Fruit fly (Drosophila melanogaster) whole organism, embryonic: Measurements from ENCODE around the gene Ctl1.

Experiments
- Awh ChIP-seq: fragments of 200-800 bp; sonication (Bioruptor generic); IDR thresholded peaks from 2 replicates; pipeline ENCODE4, ENCODE4 v1.3.6; 2022; ENCODE audit warnings: missing biosample characterization, missing genetic modification characterization
- Bdp1 ChIP-seq: fragments of 200-800 bp; sonication (Bioruptor generic); optimal IDR thresholded peaks from 3 replicates; lab custom pipeline; 2016; ENCODE audit warnings: missing biosample characterization, missing genetic modification characterization
- Bgb ChIP-seq: fragments of 200-800 bp; sonication (Bioruptor generic); IDR thresholded peaks from 2 replicates; pipeline ENCODE4 v1.3.6; 2022; ENCODE audit warnings: missing biosample characterization, missing genetic modification characterization; ENCODE audit not compliant: partially characterized antibody
- Blimp-1 ChIP-seq: fragments of 200-800 bp; sonication (Bioruptor generic); optimal IDR thresholded peaks from 3 replicates; lab custom pipeline; 2018; ENCODE audit warnings: missing biosample characterization, missing genetic modification characterization, mild to moderate bottlenecking, moderate library complexity, missing genetic modification reagents
- CG10462 ChIP-seq: fragments of 200-800 bp; sonication (Bioruptor generic); optimal IDR thresholded peaks from 2 replicates; lab custom pipeline; 2016; ENCODE audit warnings: missing biosample characterization, missing genetic modification characterization
- CG11696 ChIP-seq: fragments of 200-800 bp; sonication (Bioruptor generic); IDR thresholded peaks from 2 replicates; pipeline ENCODE4 v1.3.6; 2022; ENCODE audit warnings: missing biosample characterization, missing genetic modification characterization
- CG12104 ChIP-seq: fragments of 200-800 bp; sonication (Bioruptor generic); optimal IDR thresholded peaks from 3 replicates; lab custom pipeline; 2016; ENCODE audit warnings: missing biosample characterization, missing genetic modification characterization
- CG14014 ChIP-seq: fragments of 200-800 bp; sonication (Bioruptor generic); IDR thresholded peaks from 2 replicates; pipeline ENCODE4 v1.3.6; 2022; ENCODE audit warnings: missing biosample characterization, missing genetic modification characterization
- CG1647 ChIP-seq: fragments of 200-800 bp; sonication (Bioruptor generic); optimal IDR thresholded peaks from 3 replicates; lab custom pipeline; 2016; ENCODE audit warnings: missing biosample characterization, missing genetic modification characterization
- CG17568 ChIP-seq: fragments of 200-800 bp; sonication (Bioruptor generic); optimal IDR thresholded peaks from 2 replicates; lab custom pipeline; 2018; ENCODE audit warnings: missing biosample characterization, mild to moderate bottlenecking, missing genetic modification characterization, moderate library complexity
- CG2889 ChIP-seq: fragments of 200-800 bp; sonication (Bioruptor generic); IDR thresholded peaks from 3 replicates; pipeline ENCODE4 v1.3.6; 2022; ENCODE audit warnings: missing biosample characterization, missing genetic modification characterization
- CG4820 ChIP-seq: fragments of 200-800 bp; sonication (Bioruptor generic); optimal IDR thresholded peaks from 3 replicates; lab custom pipeline; 2016; ENCODE audit warnings: missing biosample characterization, missing genetic modification characterization
- CG6791 ChIP-seq: fragments of 200-800 bp; sonication (Bioruptor generic); IDR thresholded peaks from 3 replicates; pipeline ENCODE4 v1.3.6; 2022; ENCODE audit warnings: missing biosample characterization, missing genetic modification characterization; ENCODE audit not compliant: partially characterized antibody
- CG7372 ChIP-seq: fragments of 200-800 bp; sonication (Bioruptor generic); IDR thresholded peaks from 2 replicates; pipeline ENCODE4 v1.3.6; 2022; ENCODE audit warnings: missing biosample characterization, missing genetic modification characterization
- CG7839 ChIP-seq: fragments of 200-800 bp; sonication (Bioruptor generic); optimal IDR thresholded peaks from 3 replicates; lab custom pipeline; 2018; ENCODE audit warnings: missing biosample characterization, mild to moderate bottlenecking, missing genetic modification characterization, moderate library complexity
- Chrac-16 ChIP-seq: fragments of 200-800 bp; sonication (Bioruptor generic); optimal IDR thresholded peaks from 3 replicates; lab custom pipeline; 2016; ENCODE audit warnings: missing biosample characterization, missing genetic modification characterization
- H15 ChIP-seq: fragments of 200-800 bp; sonication (Bioruptor generic); IDR thresholded peaks from 3 replicates; pipeline ENCODE4 v1.3.6; 2022; ENCODE audit warnings: missing biosample characterization, missing genetic modification characterization
- Jarid2 ChIP-seq: fragments of 200-800 bp; sonication (Bioruptor generic); optimal IDR thresholded peaks from 3 replicates; lab custom pipeline; 2017; ENCODE audit warnings: mild to moderate bottlenecking, missing biosample characterization, missing genetic modification reagents, missing genetic modification characterization
- Lim3 ChIP-seq: fragments of 200-800 bp; sonication (Bioruptor generic); IDR thresholded peaks from 2 replicates; pipeline ENCODE4 v1.3.6; 2022; ENCODE audit warnings: missing biosample characterization, missing genetic modification characterization
- Oli ChIP-seq: fragments of 200-800 bp; sonication (Bioruptor generic); optimal IDR thresholded peaks from 2 replicates; lab custom pipeline; 2018; ENCODE audit warnings: missing biosample characterization, mild to moderate bottlenecking, missing genetic modification characterization, moderate library complexity
- Opbp ChIP-seq: fragments of 200-800 bp; sonication (Bioruptor generic); IDR thresholded peaks from 3 replicates; pipeline ENCODE4 v1.3.6; 2022; ENCODE audit warnings: missing biosample characterization, missing genetic modification characterization; ENCODE audit not compliant: partially characterized antibody
- Poxn ChIP-seq: fragments of 200-800 bp; sonication (Bioruptor generic); IDR thresholded peaks from 2 replicates; pipeline ENCODE4 v1.3.6; 2022; ENCODE audit warnings: missing biosample characterization, missing genetic modification characterization
- Side ChIP-seq: fragments of 200-800 bp; sonication (Bioruptor generic); optimal IDR thresholded peaks from 2 replicates; lab custom pipeline; 2016; ENCODE audit warnings: missing biosample characterization, missing genetic modification characterization
- Stat92E ChIP-seq, 3 experiments: fragments of >200 bp in 2 of 3; fragments of 200-800 bp in 1 of 3; sonication (Bioruptor generic) in 1 of 3; optimal IDR thresholded peaks; 2 replicates each; lab custom pipeline; 2017 to 2019; ENCODE audit warnings: missing biosample characterization in 3 of 3, missing genetic modification characterization in 3 of 3, mild to moderate bottlenecking in 1 of 3, moderate library complexity in 1 of 3
- Trl ChIP-seq, 3 experiments: fragments of >200 bp in 2 of 3; fragments of 200-800 bp in 1 of 3; sonication (Bioruptor generic) in 1 of 3; optimal IDR thresholded peaks; 2 replicates in 1 of 3; 3 replicates in 2 of 3; lab custom pipeline; 2016 to 2017; ENCODE audit warnings: missing biosample characterization in 1 of 3, missing genetic modification characterization in 1 of 3
- bbx ChIP-seq: fragments of 200-800 bp; sonication (Bioruptor generic); IDR thresholded peaks from 2 replicates; pipeline ENCODE4 v1.3.6; 2022; ENCODE audit warnings: missing biosample characterization, missing genetic modification characterization; ENCODE audit not compliant: partially characterized antibody
- cato ChIP-seq: fragments of 200-800 bp; sonication (Bioruptor generic); optimal IDR thresholded peaks from 2 replicates; lab custom pipeline; 2016; ENCODE audit warnings: missing biosample characterization, missing genetic modification characterization, borderline replicate concordance
- danr ChIP-seq: fragments of 200-800 bp; sonication (Bioruptor generic); IDR thresholded peaks from 2 replicates; pipeline ENCODE4 v1.3.6; 2022; ENCODE audit warnings: missing biosample characterization, missing genetic modification characterization
- eyg ChIP-seq: fragments of 200-800 bp; sonication (Bioruptor generic); optimal IDR thresholded peaks from 3 replicates; lab custom pipeline; 2016; ENCODE audit warnings: missing biosample characterization, missing genetic modification characterization
- fd3F ChIP-seq: fragments of 200-800 bp; sonication (Bioruptor generic); optimal IDR thresholded peaks from 2 replicates; lab custom pipeline; 2018; ENCODE audit warnings: missing biosample characterization, mild to moderate bottlenecking, missing genetic modification characterization, moderate library complexity
- grn ChIP-seq: fragments of 200-800 bp; sonication (Bioruptor generic); optimal IDR thresholded peaks from 3 replicates; lab custom pipeline; 2017; ENCODE audit warnings: missing biosample characterization, missing genetic modification characterization
- gro ChIP-seq: fragments of 200-800 bp; sonication (Bioruptor generic); optimal IDR thresholded peaks from 2 replicates; lab custom pipeline; 2016; ENCODE audit warnings: missing biosample characterization, missing genetic modification characterization
- knrl ChIP-seq: fragments of 200-800 bp; sonication (Bioruptor generic); IDR thresholded peaks from 3 replicates; pipeline ENCODE4 v1.3.6; 2022; ENCODE audit warnings: missing biosample characterization, missing genetic modification characterization; ENCODE audit not compliant: partially characterized antibody
- nerfin-2 ChIP-seq: fragments of 200-800 bp; sonication (Bioruptor generic); IDR thresholded peaks from 2 replicates; pipeline ENCODE4 v1.3.6; 2022; ENCODE audit warnings: missing biosample characterization, missing genetic modification characterization; ENCODE audit not compliant: partially characterized antibody
- oc ChIP-seq: fragments of 200-800 bp; sonication (Bioruptor generic); optimal IDR thresholded peaks from 2 replicates; lab custom pipeline; 2018; ENCODE audit warnings: missing biosample characterization, mild to moderate bottlenecking, missing genetic modification characterization, moderate library complexity
- sens ChIP-seq: fragments of 200-800 bp; sonication (Bioruptor generic); peaks from one replicate; lab custom pipeline; 2016; ENCODE audit warnings: missing biosample characterization, missing genetic modification characterization
- shn ChIP-seq: fragments of 200-800 bp; sonication (Bioruptor generic); optimal IDR thresholded peaks from 3 replicates; lab custom pipeline; 2016; ENCODE audit warnings: missing biosample characterization, missing genetic modification characterization
- sug ChIP-seq: fragments of 200-800 bp; optimal IDR thresholded peaks from 2 replicates; lab custom pipeline; 2019; ENCODE audit warnings: missing biosample characterization, mild to moderate bottlenecking, missing genetic modification characterization, moderate library complexity
- wdn ChIP-seq: fragments of 200-800 bp; sonication (Bioruptor generic); IDR thresholded peaks from 2 replicates; pipeline ENCODE4 v1.3.6; 2022; ENCODE audit warnings: missing biosample characterization, missing genetic modification characterization
- zfh1 ChIP-seq: fragments of 200-800 bp; sonication (Bioruptor generic); IDR thresholded peaks from 3 replicates; pipeline ENCODE4 v1.3.6; 2022; ENCODE audit warnings: missing biosample characterization, missing genetic modification characterization

Ctl1 gene

DNA sequence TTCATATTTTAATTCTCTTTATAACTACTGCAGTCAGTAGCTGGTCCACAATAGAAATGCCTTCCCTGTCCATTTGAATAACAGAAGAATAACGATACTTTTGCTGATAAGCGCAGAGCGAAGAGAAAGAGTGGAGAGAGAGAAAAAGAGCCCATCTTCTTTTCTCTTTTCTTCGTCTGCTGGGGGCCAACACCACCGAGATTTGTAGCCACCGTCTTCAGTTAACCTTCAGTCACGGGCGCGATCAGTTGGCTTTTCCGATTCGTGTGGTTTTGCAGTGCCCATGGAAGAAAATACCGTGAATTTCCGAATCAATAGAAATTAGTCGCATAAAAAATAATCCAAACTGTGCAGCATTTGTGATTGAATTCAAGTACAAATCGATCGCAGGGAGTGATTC lies 14.3 kb upstream of the Ctl1 start, which contains the start of gene CG1273 (continued):
- TF ChIP-seq CG14014 (GFP tag; lab: Robert Waterston, UW) (no peak), knrl (GFP tag; lab: Robert Waterston, UW) (peak; percentile 23; the same call in 1 of the 3 replicates), fd3F (GFP tag; lab: Kevin White, UChicago) (no peak), oc (tag; lab: Kevin White, UChicago) (peak; percentile 55), Stat92E (GFP tag; optimal IDR thresholded peaks at IDR 0.05; lab: Kevin White, UChicago) (no peak), CG1647 (GFP tag; lab: Kevin White, UChicago) (no peak), CG2889 (GFP tag; lab: Robert Waterston, UW) (no peak), Opbp (0 out of 3 replicates have a peak, but pooled peaks have one; percentile 36), bbx (GFP tag; lab: Robert Waterston, UW) (peak; percentile 15; the same call in 1 of the 2 replicates), eyg (GFP tag; lab: Kevin White, UChicago) (no peak), CG6791 (GFP tag; lab: Robert Waterston, UW) (peak; percentile 47; the same call in 1 of the 3 replicates), CG4820 (GFP tag; lab: Kevin White, UChicago) (no peak), Trl (optimal IDR thresholded peaks at IDR 0.05; lab: Kevin White, UChicago) (peak in 1 of 2 experiments; percentile 64), Trl (GFP tag; optimal IDR thresholded peaks at IDR 0.05; lab: Kevin White, UChicago) (no peak), cato (GFP tag; lab: Kevin White, UChicago) (no peak), CG10462 (GFP tag; lab: Kevin White, UChicago) (peak; percentile 27), Blimp-1 (peak; percentile 76), CG12104 (no peak), Lim3 (no peak), zfh1 (GFP tag; lab: Robert Waterston, UW) (no peak), CG7372 (GFP tag; lab: Robert Waterston, UW) (no peak), sug (tag; lab: Kevin White, UChicago) (peak; percentile 16), Jarid2 (peak; percentile 28), Oli (tag; lab: Kevin White, UChicago) (no peak), Bgb (GFP tag; lab: Robert Waterston, UW) (no peak), CG7839 (tag; lab: Kevin White, UChicago) (no peak)

DNA sequence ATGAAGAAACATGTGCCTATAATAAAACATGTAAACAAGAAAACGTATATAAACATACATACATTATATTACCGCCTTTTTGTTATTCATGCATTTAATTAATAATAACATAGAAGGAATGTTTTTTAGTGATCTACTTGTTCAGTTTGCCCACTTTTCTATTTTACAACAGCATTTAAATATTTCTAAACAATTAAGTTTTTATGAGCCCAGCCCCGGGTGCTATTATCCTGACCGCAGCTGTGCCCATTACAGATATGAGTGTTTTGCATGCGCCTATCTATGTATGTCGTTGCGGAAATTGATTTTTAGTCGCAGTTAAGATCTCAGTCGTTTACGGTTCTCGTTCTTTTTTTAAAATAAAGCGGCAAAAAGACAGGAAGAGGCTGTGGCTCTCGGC lies 12.8 kb upstream of the Ctl1 start:
- TF ChIP-seq nerfin-2 (GFP tag; lab: Robert Waterston, UW) (0 out of 2 replicates have a peak, but pooled peaks have one; percentile 21), Poxn (no peak), wdn (no peak), oc (tag; lab: Kevin White, UChicago) (no peak), sens (GFP tag; lab: Kevin White, UChicago) (peak; percentile 6), CG11696 (GFP tag; lab: Robert Waterston, UW) (peak; percentile 69), Bdp1 (GFP tag; lab: Kevin White, UChicago) (no peak), CG17568 (no peak), gro (GFP tag; lab: Kevin White, UChicago) (no peak)
- TF ChIP-seq, all 482 proteins: peak for 3

DNA sequence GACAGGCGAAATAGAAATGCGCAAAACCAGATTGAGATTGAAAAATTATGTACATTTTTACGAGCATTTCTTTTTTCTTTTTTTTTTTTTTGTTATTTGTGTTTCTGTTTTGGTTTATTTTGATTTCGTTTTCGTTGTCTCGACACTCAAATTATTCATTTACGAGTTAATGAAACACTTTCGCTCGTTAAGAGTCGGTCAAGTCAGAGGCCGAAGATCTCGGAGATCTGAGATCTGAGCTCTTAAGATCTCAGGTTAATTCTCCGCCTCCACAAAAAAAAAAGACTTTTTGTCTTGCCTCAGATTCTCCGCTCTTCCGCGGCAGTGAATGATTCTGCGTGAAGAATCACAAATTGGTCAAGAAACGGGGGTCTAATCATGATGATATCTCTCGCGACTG lies 11.9 kb upstream of the Ctl1 start:
- TF ChIP-seq Awh (GFP tag; lab: Robert Waterston, UW): 0 out of 2 replicates have a peak, but pooled peaks have one; percentile 54
- TF ChIP-seq danr (GFP tag; lab: Robert Waterston, UW): no peak
- no peak for TF ChIP-seq H15 (GFP tag; lab: Robert Waterston, UW)
- TF ChIP-seq Chrac-16 (GFP tag; lab: Kevin White, UChicago): no peak
- peak; percentile 1 for TF ChIP-seq grn
- TF ChIP-seq Side (GFP tag; lab: Kevin White, UChicago): no peak
- TF ChIP-seq Blimp-1: peak; percentile 88
- TF ChIP-seq shn (GFP tag; lab: Kevin White, UChicago): no peak
